Fruit fly (Drosophila melanogaster): ENCODE measurements around the gene CG7202.

The CG7202 gene

DNA sequence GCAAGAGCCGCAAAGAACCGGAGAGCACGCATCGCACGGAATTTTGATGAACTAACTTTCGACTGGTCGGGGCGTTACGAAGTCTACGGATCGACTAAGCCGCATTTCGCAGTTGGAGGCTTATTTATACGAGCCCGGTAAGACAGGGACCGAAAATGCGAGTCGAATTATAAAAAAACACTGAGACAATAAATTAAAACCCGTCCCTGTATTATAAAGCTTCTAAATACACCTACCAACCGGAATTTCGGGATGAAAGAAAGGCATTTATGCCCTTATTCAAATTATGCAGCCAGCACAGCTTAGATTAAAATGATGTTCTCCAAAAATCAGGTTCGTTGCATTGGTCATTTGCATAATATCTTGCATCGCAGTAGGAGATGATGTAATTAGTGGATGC, 47.9 kb downstream of the CG7202 start, which contains the start of gene Alp1:
TSS of gene Alp1 (minus strand) at position 101 of the 400 bp plus-strand sequence.
- TF ChIP-seq fru (GFP tag; optimal IDR thresholded peaks at IDR 0.05): no peak
- no peak for TF ChIP-seq Myc (optimal IDR thresholded peaks at IDR 0.05)
- no peak for TF ChIP-seq CG32264 (GFP tag; optimal IDR thresholded peaks at IDR 0.05)
- TF ChIP-seq Mio (GFP tag; optimal IDR thresholded peaks at IDR 0.05): no peak
- TF ChIP-seq woc (GFP tag; optimal IDR thresholded peaks at IDR 0.05): no peak
- TF ChIP-seq usp (GFP tag; optimal IDR thresholded peaks at IDR 0.05): no peak
- no peak for TF ChIP-seq lola (GFP tag; optimal IDR thresholded peaks at IDR 0.05)
- no peak for TF ChIP-seq brk (GFP tag; optimal IDR thresholded peaks at IDR 0.05)
- no peak for TF ChIP-seq HLH106 (tag; optimal IDR thresholded peaks at IDR 0.05)
- TF ChIP-seq h (GFP tag; optimal IDR thresholded peaks at IDR 0.05): no peak
- TF ChIP-seq N (GFP tag; optimal IDR thresholded peaks at IDR 0.05): no peak
- TF ChIP-seq Hr78 (GFP tag; optimal IDR thresholded peaks at IDR 0.05): no peak
- no peak for TF ChIP-seq tai (GFP tag; optimal IDR thresholded peaks at IDR 0.05)
- TF ChIP-seq psq (GFP tag; optimal IDR thresholded peaks at IDR 0.05): no peak

Measured in whole organism, wandering third instar larva.